Worm (Caenorhabditis elegans): ENCODE data around the gene C45H4.13.
A peak's percentile ranks its signal among the peaks of the same experiment; 100 is the strongest.

Gene C45H4.13

ce11 chrV:2123164-2123563, 27.6 kb downstream of the C45H4.13 start:
- TF ChIP-seq nhr-80 (tag; optimal IDR thresholded peaks at IDR 0.05) (peak; percentile 62), F57C9.4 (tag; optimal IDR thresholded peaks at IDR 0.05) (no peak), let-607 (tag; optimal IDR thresholded peaks at IDR 0.05) (no peak)

- TF ChIP-seq ztf-3 (GFP tag; optimal IDR thresholded peaks at IDR 0.05) (no peak), hmg-1.2 (GFP tag; IDR thresholded peaks at IDR 0.05) (peak; percentile 23; the same call in 1 of the 2 replicates), bed-1 (GFP tag; IDR thresholded peaks at IDR 0.05) (no peak), lir-1 (GFP tag; conservative IDR thresholded peaks at IDR 0.05) (no peak), F57A8.1 (GFP tag; optimal IDR thresholded peaks at IDR 0.05) (no peak), attf-5 (GFP tag; optimal IDR thresholded peaks at IDR 0.05) (peak; percentile 3), let-607 (tag; optimal IDR thresholded peaks at IDR 0.05) (no peak), F49E8.2 (tag; optimal IDR thresholded peaks at IDR 0.05; ENCODE audit: insufficient read depth) (no peak), efl-1 (GFP tag; optimal IDR thresholded peaks at IDR 0.05) (no peak), nhr-80 (tag; optimal IDR thresholded peaks at IDR 0.05) (peak; percentile 2)
These were observed 28.3 kb downstream of the C45H4.13 start, which contains the start of gene F22F7.2 for ce11 chrV:2122517-2122916. Gene F22F7.2, plus strand, starts transcription at chrV:2122782.

- TF ChIP-seq F37B4.10 (GFP tag; IDR thresholded peaks at IDR 0.05), result no peak
- TF ChIP-seq egl-18 (GFP tag; IDR thresholded peaks at IDR 0.05), result no peak
- no peak for TF ChIP-seq attf-3 (GFP tag; conservative IDR thresholded peaks at IDR 0.05)
- no peak for TF ChIP-seq Y79H2A.3 (GFP tag; conservative IDR thresholded peaks at IDR 0.05)
- TF ChIP-seq lin-26 (GFP tag; IDR thresholded peaks at IDR 0.05), result no peak
- no peak for TF ChIP-seq nfya-1 (tag; optimal IDR thresholded peaks at IDR 0.05; ENCODE audit: borderline replicate concordance, insufficient read depth)
- no peak for TF ChIP-seq F57C9.4 (tag; optimal IDR thresholded peaks at IDR 0.05)
- TF ChIP-seq lin-54 (GFP tag; optimal IDR thresholded peaks at IDR 0.05), result no peak
- no peak for TF ChIP-seq rec-8 (tag; optimal IDR thresholded peaks at IDR 0.05)
- no peak for TF ChIP-seq F57A8.1 (GFP tag; optimal IDR thresholded peaks at IDR 0.05)
- no peak for TF ChIP-seq bed-2 (GFP tag; IDR thresholded peaks at IDR 0.05)
- TF ChIP-seq ceh-58 (GFP tag; IDR thresholded peaks at IDR 0.05), result no peak
- TF ChIP-seq mcd-1 (GFP tag; IDR thresholded peaks at IDR 0.05), result no peak
- no peak for TF ChIP-seq ekl-4 (GFP tag; IDR thresholded peaks at IDR 0.05)
- no peak for TF ChIP-seq F52B5.7 (tag; optimal IDR thresholded peaks at IDR 0.05)
- no peak for TF ChIP-seq ama-1 (optimal IDR thresholded peaks at IDR 0.05)
- TF ChIP-seq ama-1 (GFP tag; optimal IDR thresholded peaks at IDR 0.05), result no peak
- TF ChIP-seq C17E4.6 (GFP tag; IDR thresholded peaks at IDR 0.05), result no peak
- no peak for TF ChIP-seq nfyb-1 (GFP tag; IDR thresholded peaks at IDR 0.05)
- no peak for TF ChIP-seq let-607 (tag; optimal IDR thresholded peaks at IDR 0.05)
These were observed 28.8 kb downstream of the C45H4.13 start, which contains the start of gene F22F7.8 for ce11 chrV:2121910-2122362. Gene F22F7.8, minus strand, starts transcription at chrV:2121960.

- no peak for TF ChIP-seq lin-54 (GFP tag; optimal IDR thresholded peaks at IDR 0.05)
- TF ChIP-seq tbx-9 (tag; optimal IDR thresholded peaks at IDR 0.05; ENCODE audit: borderline replicate concordance), result no peak
- TF ChIP-seq let-607 (tag; optimal IDR thresholded peaks at IDR 0.05), result no peak
These were observed 31.2 kb downstream of the C45H4.13 start, which contains the start of gene F22F7.11 for ce11 chrV:2119529-2119928. Gene F22F7.11, plus strand, starts transcription at chrV:2119829.

ce11 chrV:2118574-2118973, 32.2 kb downstream of the C45H4.13 start, which contains the start of gene bgnt-1.2:
Gene bgnt-1.2, minus strand, starts transcription at chrV:2118674.
- TF ChIP-seq Y53G8AR.9 (GFP tag; conservative IDR thresholded peaks at IDR 0.05) (no peak), rcor-1 (GFP tag; IDR thresholded peaks at IDR 0.05) (no peak)
